Worm (Caenorhabditis elegans): ENCODE data around the gene B0198.3.

The B0198.3 gene

DNA sequence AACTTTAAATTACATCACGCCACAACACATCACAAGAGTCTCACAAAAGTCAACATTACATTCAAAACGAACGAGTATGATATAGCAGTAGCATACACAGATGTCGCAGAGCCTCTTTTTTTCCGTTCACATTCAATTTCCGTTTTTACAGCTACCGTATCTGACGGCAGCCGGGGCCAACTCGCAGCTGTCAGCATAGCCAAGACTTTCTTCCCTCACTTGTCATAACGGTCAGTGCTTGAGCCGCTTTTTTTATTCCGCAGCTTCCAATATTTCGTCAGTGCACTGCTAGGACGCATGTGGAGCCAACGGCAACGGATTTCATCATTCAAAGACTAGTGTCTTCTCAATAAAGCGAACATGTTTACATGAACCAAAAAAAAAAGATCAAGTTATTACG lies 37.1 kb upstream of the B0198.3 start:
- TF ChIP-seq elt-1 (tag; optimal IDR thresholded peaks at IDR 0.05) (no peak), nhr-25 (tag; optimal IDR thresholded peaks at IDR 0.05) (no peak), snpc-4 (tag; optimal IDR thresholded peaks at IDR 0.05) (no peak)

DNA sequence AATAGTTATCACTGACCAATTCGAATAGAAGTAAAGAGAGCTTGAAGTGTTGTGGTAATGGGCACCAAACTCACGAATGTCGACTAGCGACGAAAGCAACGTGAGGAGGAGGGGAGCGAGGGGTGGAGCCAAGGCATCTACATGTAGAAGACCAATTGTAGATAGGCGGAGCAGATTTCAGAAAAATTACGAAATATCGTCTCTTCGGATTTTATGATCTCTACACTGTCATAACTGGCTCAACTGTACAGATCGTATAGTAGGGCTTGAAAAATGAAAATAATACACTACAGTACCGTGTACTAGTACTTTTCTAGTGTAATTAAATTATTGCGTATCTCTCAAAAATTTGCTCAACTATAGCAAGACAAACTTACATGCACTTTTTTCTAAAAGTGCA lies 36.2 kb upstream of the B0198.3 start, which contains the start of gene W03G11.4:
Gene W03G11.4 (minus strand): TSS at position 101 of the 400 bp plus-strand sequence.
- TF ChIP-seq mml-1 (tag; optimal IDR thresholded peaks at IDR 0.05) (no peak), nhr-237 (tag; optimal IDR thresholded peaks at IDR 0.05) (no peak), nhr-67 (tag; optimal IDR thresholded peaks at IDR 0.05) (no peak)

- TF ChIP-seq egl-5 (tag; optimal IDR thresholded peaks at IDR 0.05) = no peak
- no peak for TF ChIP-seq elt-1 (tag; optimal IDR thresholded peaks at IDR 0.05)
- no peak for TF ChIP-seq egl-27 (tag; optimal IDR thresholded peaks at IDR 0.05)
These were observed 35.7 kb upstream of the B0198.3 start for ce11 chrX:12092621-12093020.

DNA sequence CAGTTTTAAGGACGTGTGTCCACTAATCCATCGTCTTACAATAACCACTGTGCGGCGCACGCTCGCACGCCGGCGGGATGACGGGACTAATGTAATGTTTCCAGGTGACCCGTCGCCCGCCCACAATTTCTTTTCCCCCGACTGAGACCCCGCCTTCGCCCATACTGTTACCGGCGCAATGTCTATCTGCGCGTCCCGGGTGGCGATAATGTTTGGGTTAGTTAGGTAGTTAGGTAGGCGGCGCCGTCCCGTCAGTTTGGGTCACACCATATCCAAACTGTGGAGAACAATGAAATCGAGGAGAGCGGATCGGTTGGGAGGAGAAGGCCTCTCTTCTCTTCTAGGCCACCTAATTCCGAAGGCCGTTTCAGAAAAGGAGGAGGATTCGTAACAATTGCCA lies 29.4 kb upstream of the B0198.3 start:
- TF ChIP-seq elt-2 (tag; optimal IDR thresholded peaks at IDR 0.05) (no peak), ceh-28 (tag; optimal IDR thresholded peaks at IDR 0.05) (no peak), ZK546.5 (tag; optimal IDR thresholded peaks at IDR 0.05) (no peak), lsy-12 (tag; optimal IDR thresholded peaks at IDR 0.05) (no peak), pha-4 (tag; optimal IDR thresholded peaks at IDR 0.05) (no peak), ama-1 (optimal IDR thresholded peaks at IDR 0.05) (no peak), pqm-1 (tag; optimal IDR thresholded peaks at IDR 0.05) (no peak), nhr-28 (tag; optimal IDR thresholded peaks at IDR 0.05) (no peak), mdl-1 (tag; optimal IDR thresholded peaks at IDR 0.05) (no peak), nhr-67 (tag; optimal IDR thresholded peaks at IDR 0.05) (no peak), egl-27 (tag; optimal IDR thresholded peaks at IDR 0.05) (no peak), fos-1 (tag; optimal IDR thresholded peaks at IDR 0.05) (no peak), skn-1 (tag; optimal IDR thresholded peaks at IDR 0.05) (no peak), R02D3.7 (tag; optimal IDR thresholded peaks at IDR 0.05) (no peak), ceh-9 (tag; optimal IDR thresholded peaks at IDR 0.05) (no peak), sea-2 (GFP tag; optimal IDR thresholded peaks at IDR 0.05) (no peak), nhr-237 (tag; optimal IDR thresholded peaks at IDR 0.05) (no peak)

DNA sequence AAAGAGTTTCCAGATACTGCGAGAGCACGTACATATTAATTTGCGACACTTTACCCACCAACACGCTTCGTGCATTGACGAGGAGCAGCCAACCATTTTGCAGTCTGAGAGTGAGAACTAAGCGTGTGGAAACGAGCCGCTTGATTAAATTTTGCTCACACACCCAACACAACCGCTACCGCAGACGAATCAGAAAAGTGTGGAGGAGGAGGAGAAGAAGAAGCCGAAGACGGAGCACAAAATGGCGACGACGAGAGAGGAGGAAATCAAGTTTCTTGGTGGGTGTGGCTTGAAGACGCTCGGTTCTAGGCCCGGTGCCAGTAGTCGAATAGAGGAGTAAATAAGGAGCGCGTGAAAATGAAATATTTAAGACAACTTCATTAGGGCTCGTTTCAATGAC lies 25.9 kb upstream of the B0198.3 start:
- TF ChIP-seq fkh-10 (GFP tag; optimal IDR thresholded peaks at IDR 0.05) = peak; percentile 78
- no peak for TF ChIP-seq unc-39 (tag; optimal IDR thresholded peaks at IDR 0.05)
- TF ChIP-seq fos-1 (tag; optimal IDR thresholded peaks at IDR 0.05) = no peak
- TF ChIP-seq sea-2 (GFP tag; optimal IDR thresholded peaks at IDR 0.05) = no peak
- TF ChIP-seq mml-1 (tag; optimal IDR thresholded peaks at IDR 0.05) = no peak
- no peak for TF ChIP-seq egl-27 (tag; optimal IDR thresholded peaks at IDR 0.05)
- no peak for TF ChIP-seq lsy-12 (tag; optimal IDR thresholded peaks at IDR 0.05)
- no peak for TF ChIP-seq nhr-76 (tag; optimal IDR thresholded peaks at IDR 0.05)
- TF ChIP-seq skn-1 (tag; optimal IDR thresholded peaks at IDR 0.05) = no peak
- TF ChIP-seq elt-2 (tag; optimal IDR thresholded peaks at IDR 0.05) = no peak
- no peak for TF ChIP-seq nhr-43 (tag; optimal IDR thresholded peaks at IDR 0.05; ENCODE audit: poor library complexity, severe bottlenecking)
- no peak for TF ChIP-seq ceh-9 (tag; optimal IDR thresholded peaks at IDR 0.05)
- TF ChIP-seq nhr-23 (tag; optimal IDR thresholded peaks at IDR 0.05) = no peak
- TF ChIP-seq eor-1 (tag; optimal IDR thresholded peaks at IDR 0.05) = no peak
- TF ChIP-seq ceh-16 (tag; optimal IDR thresholded peaks at IDR 0.05) = no peak
- TF ChIP-seq nfya-1 (tag; optimal IDR thresholded peaks at IDR 0.05; ENCODE audit: insufficient read depth) = peak; percentile 25
- TF ChIP-seq unc-62 (GFP tag; optimal IDR thresholded peaks at IDR 0.05) = no peak

- TF ChIP-seq elt-1 (tag; optimal IDR thresholded peaks at IDR 0.05) = peak; percentile 66
- no peak for TF ChIP-seq ceh-9 (tag; optimal IDR thresholded peaks at IDR 0.05)
These were observed 24.4 kb upstream of the B0198.3 start for ce11 chrX:12081250-12081649.

All from whole organism, L3 larva.